Fruit fly (Drosophila melanogaster) whole organism, embryonic: ENCODE data around the gene ash1.

Experiments used
- CG12659 ChIP-seq: fragments of 200-800 bp; sonication (Bioruptor generic); optimal IDR thresholded peaks from 3 replicates; lab custom pipeline; 2017; ENCODE audit warnings: mild to moderate bottlenecking, missing biosample characterization, missing genetic modification reagents, missing genetic modification characterization
- CG13287 ChIP-seq: fragments of 200-800 bp; sonication (Bioruptor generic); IDR thresholded peaks from 2 replicates; pipeline ENCODE4 v1.3.6; 2022; ENCODE audit warnings: missing biosample characterization, missing genetic modification characterization; ENCODE audit not compliant: partially characterized antibody
- CG14441 ChIP-seq: fragments of 200-800 bp; sonication (Bioruptor generic); IDR thresholded peaks from 2 replicates; pipeline ENCODE4 v1.3.6; 2022; ENCODE audit warnings: missing biosample characterization, missing genetic modification characterization
- CG14710 ChIP-seq: fragments of 200-800 bp; sonication (Bioruptor generic); optimal IDR thresholded peaks from 3 replicates; lab custom pipeline; 2019; ENCODE audit warnings: missing biosample characterization, mild to moderate bottlenecking, missing genetic modification characterization, moderate library complexity
- CG15011 ChIP-seq: fragments of 200-800 bp; sonication (Bioruptor generic); optimal IDR thresholded peaks from 3 replicates; lab custom pipeline; 2018; ENCODE audit warnings: missing biosample characterization, mild to moderate bottlenecking, missing genetic modification characterization
- CG15479 ChIP-seq: fragments of 200-800 bp; sonication (Bioruptor generic); optimal IDR thresholded peaks from 3 replicates; lab custom pipeline; 2019; ENCODE audit warnings: missing biosample characterization, mild to moderate bottlenecking, missing genetic modification characterization, moderate library complexity
- CG17385 ChIP-seq: fragments of 200-800 bp; sonication (Bioruptor generic); optimal IDR thresholded peaks from 3 replicates; lab custom pipeline; 2018; ENCODE audit warnings: missing biosample characterization, mild to moderate bottlenecking, missing genetic modification characterization
- CG2120 ChIP-seq: fragments of 200-800 bp; sonication (Bioruptor generic); optimal IDR thresholded peaks from 3 replicates; lab custom pipeline; 2016; ENCODE audit warnings: missing biosample characterization, missing genetic modification characterization
- CG2889 ChIP-seq: fragments of 200-800 bp; sonication (Bioruptor generic); IDR thresholded peaks from 3 replicates; pipeline ENCODE4 v1.3.6; 2022; ENCODE audit warnings: missing biosample characterization, missing genetic modification characterization
- CG31441 ChIP-seq: fragments of 200-800 bp; sonication (Bioruptor generic); IDR thresholded peaks from 2 replicates; pipeline ENCODE4 v1.3.6; 2022; ENCODE audit warnings: missing biosample characterization, missing genetic modification characterization
- CG3163 ChIP-seq: fragments of 200-800 bp; sonication (Bioruptor generic); optimal IDR thresholded peaks from 3 replicates; lab custom pipeline; 2016; ENCODE audit warnings: missing biosample characterization, missing genetic modification characterization
- CG33213 ChIP-seq: fragments of 200-800 bp; sonication (Bioruptor generic); optimal IDR thresholded peaks from 3 replicates; lab custom pipeline; 2016; ENCODE audit warnings: missing biosample characterization, missing genetic modification characterization
- CG33557 ChIP-seq: fragments of 200-800 bp; sonication (Bioruptor generic); optimal IDR thresholded peaks from 2 replicates; lab custom pipeline; 2019; ENCODE audit warnings: missing biosample characterization, mild to moderate bottlenecking, missing genetic modification characterization, moderate library complexity
- CG3838 ChIP-seq: fragments of 200-800 bp; sonication (Bioruptor generic); optimal IDR thresholded peaks from 3 replicates; lab custom pipeline; 2016; ENCODE audit warnings: missing biosample characterization, missing genetic modification characterization
- CG4328 ChIP-seq: fragments of 200-800 bp; sonication (Bioruptor generic); optimal IDR thresholded peaks from 3 replicates; lab custom pipeline; 2017; ENCODE audit warnings: missing biosample characterization, missing genetic modification reagents, missing genetic modification characterization
- CG4424 ChIP-seq: fragments of 200-800 bp; sonication (Bioruptor generic); optimal IDR thresholded peaks from 3 replicates; lab custom pipeline; 2016; ENCODE audit warnings: missing biosample characterization, missing genetic modification characterization
- CG4617 ChIP-seq: fragments of 200-800 bp; sonication (Bioruptor generic); optimal IDR thresholded peaks from 3 replicates; lab custom pipeline; 2016; ENCODE audit warnings: missing biosample characterization, missing genetic modification characterization, borderline replicate concordance
- CG6254 ChIP-seq: fragments of 200-800 bp; sonication (Bioruptor generic); optimal IDR thresholded peaks from 3 replicates; lab custom pipeline; 2017; ENCODE audit warnings: mild to moderate bottlenecking, missing biosample characterization, missing genetic modification reagents, missing genetic modification characterization
- CG6683 ChIP-seq: fragments of 200-800 bp; sonication (Bioruptor generic); optimal IDR thresholded peaks from 2 replicates; lab custom pipeline; 2017; ENCODE audit warnings: missing biosample characterization, mild to moderate bottlenecking, missing genetic modification characterization, missing genetic modification reagents
- CG7556 ChIP-seq: fragments of 200-800 bp; sonication (Bioruptor generic); optimal IDR thresholded peaks from 2 replicates; lab custom pipeline; 2017; ENCODE audit warnings: missing biosample characterization, mild to moderate bottlenecking, missing genetic modification characterization
- CG9215 ChIP-seq: fragments of 200-800 bp; sonication (Bioruptor generic); IDR thresholded peaks from 2 replicates; pipeline ENCODE4 v1.3.6; 2022; ENCODE audit warnings: missing biosample characterization, missing genetic modification characterization
- Chrac-16 ChIP-seq: fragments of 200-800 bp; sonication (Bioruptor generic); optimal IDR thresholded peaks from 3 replicates; lab custom pipeline; 2016; ENCODE audit warnings: missing biosample characterization, missing genetic modification characterization
- D ChIP-seq, 2 experiments: fragments of 200-800 bp in 1 of 2; fragments of >200 bp in 1 of 2; sonication (Bioruptor generic) in 1 of 2; optimal IDR thresholded peaks; 2 replicates in 1 of 2; 3 replicates in 1 of 2; lab custom pipeline; 2017; ENCODE audit warnings: mild to moderate bottlenecking in 1 of 2, missing biosample characterization in 1 of 2, missing genetic modification characterization in 1 of 2, missing genetic modification reagents in 1 of 2
- Dip2 ChIP-seq: fragments of 200-800 bp; sonication (Bioruptor generic); IDR thresholded peaks from 2 replicates; pipeline ENCODE4 v1.3.6; 2022; ENCODE audit warnings: missing biosample characterization, missing genetic modification characterization
- Dll ChIP-seq: fragments of 200-800 bp; sonication (Bioruptor generic); IDR thresholded peaks from 4 replicates; pipeline ENCODE4 v1.3.6; 2022; ENCODE audit warnings: missing biosample characterization, missing genetic modification characterization; ENCODE audit not compliant: partially characterized antibody
- Doc2 ChIP-seq: fragments of 200-800 bp; sonication (Bioruptor generic); IDR thresholded peaks from 2 replicates; pipeline ENCODE4 v1.3.6; 2022; ENCODE audit warnings: missing biosample characterization, missing genetic modification characterization
- Dref ChIP-seq: fragments of 200-800 bp; sonication (Bioruptor generic); IDR thresholded peaks from 2 replicates; pipeline ENCODE4 v1.3.6; 2022; ENCODE audit warnings: missing biosample characterization, missing genetic modification characterization
- Drgx ChIP-seq: fragments of 200-800 bp; sonication (Bioruptor generic); IDR thresholded peaks from 2 replicates; pipeline ENCODE4 v1.3.6; 2022; ENCODE audit warnings: missing biosample characterization, missing genetic modification characterization
- Ets65A ChIP-seq: fragments of 200-800 bp; sonication (Bioruptor generic); peaks from one replicate; lab custom pipeline; 2016; ENCODE audit warnings: missing biosample characterization, missing genetic modification characterization
- MTF-1 ChIP-seq: fragments of 200-800 bp; sonication (Bioruptor generic); optimal IDR thresholded peaks from 2 replicates; lab custom pipeline; 2018; ENCODE audit warnings: missing biosample characterization, mild to moderate bottlenecking, missing genetic modification characterization, borderline replicate concordance
- Sin3A ChIP-seq: fragments of >200 bp; optimal IDR thresholded peaks from 2 replicates; lab custom pipeline; 2018
- Stat92E ChIP-seq, 3 experiments: fragments of >200 bp in 2 of 3; fragments of 200-800 bp in 1 of 3; sonication (Bioruptor generic) in 1 of 3; optimal IDR thresholded peaks; 2 replicates each; lab custom pipeline; 2017 to 2019; ENCODE audit warnings: missing biosample characterization in 3 of 3, missing genetic modification characterization in 3 of 3, mild to moderate bottlenecking in 1 of 3, moderate library complexity in 1 of 3
- TFAM ChIP-seq: fragments of 200-800 bp; sonication (Bioruptor generic); optimal IDR thresholded peaks from 2 replicates; lab custom pipeline; 2017; ENCODE audit warnings: missing biosample characterization, missing genetic modification characterization, inconsistent platforms
- Taf1 ChIP-seq: fragments of 200-800 bp; sonication (Bioruptor generic); IDR thresholded peaks from 2 replicates; pipeline ENCODE4 v1.3.6; 2022; ENCODE audit warnings: missing biosample characterization, missing genetic modification characterization
- al ChIP-seq: fragments of 200-800 bp; sonication (Bioruptor generic); IDR thresholded peaks from 2 replicates; pipeline ENCODE4 v1.3.6; 2022; ENCODE audit warnings: missing biosample characterization, missing genetic modification characterization
- aop ChIP-seq: fragments of 200-800 bp; sonication (Bioruptor generic); IDR thresholded peaks from 2 replicates; pipeline ENCODE4 v1.3.6; 2022; ENCODE audit warnings: missing biosample characterization, missing genetic modification characterization
- bowl ChIP-seq: fragments of 200-800 bp; sonication (Bioruptor generic); IDR thresholded peaks from 2 replicates; pipeline ENCODE4 v1.3.6; 2022; ENCODE audit warnings: missing biosample characterization, missing genetic modification characterization
- bsh ChIP-seq, 2 experiments: fragments of 200-800 bp; sonication (Bioruptor generic); optimal IDR thresholded peaks; 2 replicates each; lab custom pipeline; 2017 to 2018; ENCODE audit warnings: mild to moderate bottlenecking in 2 of 2, missing biosample characterization in 2 of 2, missing genetic modification characterization in 2 of 2, moderate library complexity in 1 of 2
- dati ChIP-seq: fragments of 200-800 bp; sonication (Bioruptor generic); IDR thresholded peaks from 2 replicates; pipeline ENCODE4 v1.3.6; 2022; ENCODE audit warnings: missing biosample characterization, missing genetic modification characterization
- gem ChIP-seq: fragments of 200-800 bp; sonication (Bioruptor generic); optimal IDR thresholded peaks from 2 replicates; lab custom pipeline; 2019; ENCODE audit warnings: missing biosample characterization, mild to moderate bottlenecking, missing genetic modification characterization, moderate library complexity
- insv ChIP-seq, 2 experiments: fragments of 200-800 bp; sonication (Bioruptor generic); optimal IDR thresholded peaks; 3 replicates each; lab custom pipeline; 2016 to 2018; ENCODE audit warnings: missing biosample characterization in 2 of 2, missing genetic modification characterization in 2 of 2
- lab ChIP-seq: fragments of 200-800 bp; sonication (Bioruptor generic); optimal IDR thresholded peaks from 3 replicates; lab custom pipeline; 2017; ENCODE audit warnings: missing biosample characterization, missing genetic modification characterization, mild to moderate bottlenecking, moderate library complexity, missing genetic modification reagents
- mirr ChIP-seq: fragments of 200-800 bp; sonication (Bioruptor generic); optimal IDR thresholded peaks from 3 replicates; lab custom pipeline; 2018; ENCODE audit warnings: missing biosample characterization, mild to moderate bottlenecking, missing genetic modification characterization
- ro ChIP-seq: fragments of 200-800 bp; sonication (Bioruptor generic); IDR thresholded peaks from 2 replicates; pipeline ENCODE4 v1.3.6; 2022; ENCODE audit warnings: missing biosample characterization, missing genetic modification characterization
- sd ChIP-seq: fragments of 200-800 bp; sonication (Bioruptor generic); optimal IDR thresholded peaks from 3 replicates; lab custom pipeline; 2018; ENCODE audit warnings: missing biosample characterization, mild to moderate bottlenecking, missing genetic modification characterization, moderate library complexity
- sens ChIP-seq: fragments of 200-800 bp; sonication (Bioruptor generic); peaks from one replicate; lab custom pipeline; 2016; ENCODE audit warnings: missing biosample characterization, missing genetic modification characterization
- slou ChIP-seq: fragments of 200-800 bp; sonication (Bioruptor generic); optimal IDR thresholded peaks from 3 replicates; lab custom pipeline; 2016; ENCODE audit warnings: missing biosample characterization, missing genetic modification characterization
- tap ChIP-seq: fragments of 200-800 bp; optimal IDR thresholded peaks from 3 replicates; lab custom pipeline; 2019; ENCODE audit warnings: missing biosample characterization, mild to moderate bottlenecking, missing genetic modification characterization, moderate library complexity
- tna ChIP-seq: fragments of 200-800 bp; sonication (Bioruptor generic); IDR thresholded peaks from 2 replicates; pipeline ENCODE4 v1.3.6; 2022; ENCODE audit warnings: missing biosample characterization, missing genetic modification characterization; ENCODE audit not compliant: partially characterized antibody
- zfh2 ChIP-seq: fragments of 200-800 bp; sonication (Bioruptor generic); optimal IDR thresholded peaks from 2 replicates; lab custom pipeline; 2016; ENCODE audit warnings: missing biosample characterization, missing genetic modification characterization

The ash1 gene

DNA sequence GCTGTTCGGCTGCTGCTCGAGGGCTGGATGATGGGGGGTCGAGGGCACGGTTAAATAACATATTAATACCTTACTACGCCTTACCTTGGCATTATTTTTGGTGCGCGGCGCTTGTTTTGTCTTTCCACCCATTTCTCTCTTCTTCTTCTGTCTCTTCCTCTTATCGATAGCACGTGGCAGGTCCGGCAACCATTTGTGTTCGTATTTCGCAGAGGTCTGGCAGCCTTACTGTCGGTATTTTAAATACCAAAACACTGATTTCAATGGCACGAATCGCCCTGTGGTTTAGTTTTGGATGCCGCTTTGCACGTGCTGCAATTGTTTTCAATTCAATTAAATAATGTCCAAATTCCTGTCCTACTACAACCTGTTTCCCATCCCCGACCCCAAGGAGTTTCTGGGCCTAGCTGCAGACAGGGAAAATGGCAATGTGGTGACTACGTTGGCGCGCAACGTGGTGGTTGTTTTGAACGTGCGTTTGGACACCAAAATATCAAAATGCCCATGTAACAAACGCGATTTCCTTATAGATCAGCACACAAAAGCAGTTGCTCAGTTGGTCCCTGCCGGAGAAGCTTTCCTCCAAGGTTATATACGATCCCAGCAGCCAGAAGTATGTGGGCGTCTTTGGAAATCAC is 46.3 kb downstream of the ash1 start, which contains the start of the genes Ltn1 and CG9300 (continued):
- TF ChIP-seq CG33213 (GFP tag; lab: Kevin White, UChicago) (peak; percentile 40), Drgx (GFP tag; lab: Robert Waterston, UW) (no peak), CG6683 (GFP tag; lab: Kevin White, UChicago) (no peak), tap (tag; lab: Kevin White, UChicago) (no peak), CG2889 (GFP tag; lab: Robert Waterston, UW) (no peak), Ets65A (peak; percentile 90), CG2120 (no peak), CG4617 (peak; percentile 93), TFAM (GFP tag; lab: Kevin White, UChicago) (no peak), aop (no peak), CG12659 (peak; percentile 77), MTF-1 (no peak), bowl (GFP tag; lab: Robert Waterston, UW) (no peak), Taf1 (GFP tag; lab: Robert Waterston, UW) (no peak), al (GFP tag; lab: Robert Waterston, UW) (no peak), CG6254 (GFP tag; lab: Kevin White, UChicago) (peak; percentile 100), Chrac-16 (GFP tag; lab: Kevin White, UChicago) (no peak), bsh (GFP tag; optimal IDR thresholded peaks at IDR 0.05; lab: Kevin White, UChicago) (no peak), CG4424 (GFP tag; lab: Kevin White, UChicago) (peak; percentile 4), CG15479 (GFP tag; lab: Kevin White, UChicago) (no peak), tna (GFP tag; lab: Robert Waterston, UW) (0 out of 2 replicates have a peak, but pooled peaks have one; percentile 33), CG15011 (GFP tag; lab: Kevin White, UChicago) (no peak), gem (tag; lab: Kevin White, UChicago) (no peak), sd (no peak), CG7556 (GFP tag; lab: Kevin White, UChicago) (no peak), CG9215 (GFP tag; lab: Robert Waterston, UW) (no peak), mirr (GFP tag; lab: Kevin White, UChicago) (no peak), CG14710 (tag; lab: Kevin White, UChicago) (no peak), Stat92E (GFP tag; optimal IDR thresholded peaks at IDR 0.05; lab: Kevin White, UChicago) (no peak), CG3163 (peak; percentile 18), CG3838 (GFP tag; lab: Kevin White, UChicago) (peak; percentile 10), lab (GFP tag; lab: Kevin White, UChicago) (no peak), CG14441 (GFP tag; lab: Robert Waterston, UW) (no peak), zfh2 (GFP tag; lab: Kevin White, UChicago) (peak; percentile 18), CG31441 (no peak), CG33557 (GFP tag; lab: Kevin White, UChicago) (no peak), CG17385 (GFP tag; lab: Kevin White, UChicago) (peak; percentile 100), Dip2 (GFP tag; lab: Robert Waterston, UW) (no peak), Dll (GFP tag; lab: Robert Waterston, UW) (0 out of 4 replicates have a peak, but pooled peaks have one; percentile 42), dati (GFP tag; lab: Robert Waterston, UW) (no peak), slou (no peak), Doc2 (no peak), CG4328 (GFP tag; lab: Kevin White, UChicago) (no peak), CG13287 (peak; percentile 70), ro (GFP tag; lab: Robert Waterston, UW) (no peak), sens (GFP tag; lab: Kevin White, UChicago) (peak; percentile 93), insv (GFP tag; optimal IDR thresholded peaks at IDR 0.05; lab: Kevin White, UChicago) (peak in 1 of 2 experiments; percentile 55), D (optimal IDR thresholded peaks at IDR 0.05; lab: Kevin White, UChicago) (peak; percentile 35), D (GFP tag; optimal IDR thresholded peaks at IDR 0.05; lab: Kevin White, UChicago) (no peak), Dref (GFP tag; lab: Robert Waterston, UW) (peak; percentile 65), Sin3A (peak; percentile 83)
